Fruit fly (Drosophila melanogaster) Kc167 (cell line): ENCODE measurements around the gene Nepl4.

Experiments used
- Myc ChIP-seq: fragments of >200 bp; optimal IDR thresholded peaks from 2 replicates; lab custom pipeline; 2017; ENCODE audit warnings: missing external identifiers
- h ChIP-seq: fragments of >200 bp; optimal IDR thresholded peaks from 3 replicates; lab custom pipeline; 2018; ENCODE audit warnings: missing external identifiers
- insv ChIP-seq: fragments of >200 bp; optimal IDR thresholded peaks from 3 replicates; lab custom pipeline; 2018; ENCODE audit warnings: missing external identifiers
- psq ChIP-seq: fragments of >200 bp; optimal IDR thresholded peaks from 2 replicates; lab custom pipeline; 2017; ENCODE audit warnings: missing external identifiers
- ttk ChIP-seq: sonication (Bioruptor generic); optimal IDR thresholded peaks from 2 replicates; lab custom pipeline; 2017; ENCODE audit warnings: missing external identifiers

dm6 chr2L:6354656-6355055 is 13.0 kb upstream of the Nepl4 start, which contains the start of gene ppk14:
- no peak for TF ChIP-seq Myc (lab: Kevin White, UChicago)
- no peak for TF ChIP-seq ttk (lab: Kevin White, UChicago)
- TF ChIP-seq h = no peak
- TF ChIP-seq psq (lab: Kevin White, UChicago) = no peak
- no peak for TF ChIP-seq insv (lab: Kevin White, UChicago)
